Fruit fly (Drosophila melanogaster): Measurements from ENCODE around the gene CG1677.

The CG1677 gene

dm6 chrX:7291850-7292499, 113.6 kb downstream of the CG1677 start (continued):
- peak; percentile 7 for TF ChIP-seq mam (GFP tag; optimal IDR thresholded peaks at IDR 0.05)
- peak; percentile 59; the same call in 1 of the 2 replicates for TF ChIP-seq danr (GFP tag; IDR thresholded peaks at IDR 0.05)
- TF ChIP-seq Hmx (GFP tag; optimal IDR thresholded peaks at IDR 0.05): no peak
- 0 out of 3 replicates have a peak, but pooled peaks have one; percentile 50 for TF ChIP-seq CG3726 (GFP tag; IDR thresholded peaks at IDR 0.05)
- peak; percentile 41 for TF ChIP-seq Fer3 (tag; optimal IDR thresholded peaks at IDR 0.05)
- no peak for TF ChIP-seq Dll (GFP tag; IDR thresholded peaks at IDR 0.05; ENCODE audit: partially characterized antibody)
- TF ChIP-seq CG4820 (GFP tag; optimal IDR thresholded peaks at IDR 0.05): peak; percentile 78
- TF ChIP-seq Ets65A (GFP tag): peak; percentile 92
- peak; percentile 65 for TF ChIP-seq dysf (GFP tag; IDR thresholded peaks at IDR 0.05)
- no peak for TF ChIP-seq Dp (GFP tag; optimal IDR thresholded peaks at IDR 0.05)
- TF ChIP-seq CG15269 (tag; optimal IDR thresholded peaks at IDR 0.05): peak; percentile 65
- peak; percentile 77 for TF ChIP-seq Mad (GFP tag; optimal IDR thresholded peaks at IDR 0.05)
- peak; percentile 21 to 71 for TF ChIP-seq dpn (GFP tag; optimal IDR thresholded peaks at IDR 0.05)
- TF ChIP-seq CG9437 (GFP tag; optimal IDR thresholded peaks at IDR 0.05): peak; percentile 55
- TF ChIP-seq peb (GFP tag; IDR thresholded peaks at IDR 0.05): peak; percentile 36; the same call in 1 of the 2 replicates
- TF ChIP-seq Antp (GFP tag; optimal IDR thresholded peaks at IDR 0.05): peak; percentile 15
- no peak for TF ChIP-seq CG11696 (GFP tag; IDR thresholded peaks at IDR 0.05)
- TF ChIP-seq CG10959 (GFP tag; IDR thresholded peaks at IDR 0.05): peak; percentile 88
- no peak for TF ChIP-seq luna (GFP tag; optimal IDR thresholded peaks at IDR 0.05)
- no peak for TF ChIP-seq CG7963 (GFP tag; IDR thresholded peaks at IDR 0.05; ENCODE audit: partially characterized antibody)
- peak; percentile 50 for TF ChIP-seq CG10147 (GFP tag; optimal IDR thresholded peaks at IDR 0.05)
- TF ChIP-seq CrebB (tag; optimal IDR thresholded peaks at IDR 0.05): no peak
- TF ChIP-seq pho (GFP tag; optimal IDR thresholded peaks at IDR 0.05): peak; percentile 26
- no peak for TF ChIP-seq CG12769 (tag; optimal IDR thresholded peaks at IDR 0.05)
- no peak for TF ChIP-seq emc (GFP tag; optimal IDR thresholded peaks at IDR 0.05)
- no peak for TF ChIP-seq D (optimal IDR thresholded peaks at IDR 0.05)
- TF ChIP-seq D (GFP tag; optimal IDR thresholded peaks at IDR 0.05): peak; percentile 83
- peak; percentile 57 for TF ChIP-seq CG9817 (tag; optimal IDR thresholded peaks at IDR 0.05)
- TF ChIP-seq vvl (GFP tag; IDR thresholded peaks at IDR 0.05): peak; percentile 92
- no peak for TF ChIP-seq pb (GFP tag; optimal IDR thresholded peaks at IDR 0.05)
- no peak for TF ChIP-seq Hr39 (optimal IDR thresholded peaks at IDR 0.05)
- TF ChIP-seq Lhr (GFP tag; optimal IDR thresholded peaks at IDR 0.05): peak; percentile 75
- no peak for TF ChIP-seq Dip2 (GFP tag; IDR thresholded peaks at IDR 0.05)
- TF ChIP-seq exex (tag; optimal IDR thresholded peaks at IDR 0.05): no peak
- peak; percentile 40 for TF ChIP-seq jing (GFP tag; optimal IDR thresholded peaks at IDR 0.05)
- TF ChIP-seq Jarid2 (GFP tag; optimal IDR thresholded peaks at IDR 0.05): peak; percentile 26
- peak; percentile 18 for TF ChIP-seq CG11398 (GFP tag; optimal IDR thresholded peaks at IDR 0.05)
- TF ChIP-seq stwl (tag; optimal IDR thresholded peaks at IDR 0.05): peak; percentile 42
- no peak for TF ChIP-seq Bgb (GFP tag; IDR thresholded peaks at IDR 0.05; ENCODE audit: partially characterized antibody)
- TF ChIP-seq tin (GFP tag; optimal IDR thresholded peaks at IDR 0.05): peak; percentile 88
- TF ChIP-seq tll (GFP tag; optimal IDR thresholded peaks at IDR 0.05): no peak
- no peak for TF ChIP-seq unc-4 (GFP tag; IDR thresholded peaks at IDR 0.05; ENCODE audit: partially characterized antibody)
- TF ChIP-seq CG10462 (GFP tag; optimal IDR thresholded peaks at IDR 0.05): peak; percentile 74
- peak; percentile 36 for TF ChIP-seq Sry-β (GFP tag; optimal IDR thresholded peaks at IDR 0.05)
- TF ChIP-seq ase (GFP tag; IDR thresholded peaks at IDR 0.05): no peak
- no peak for TF ChIP-seq pzg (GFP tag; optimal IDR thresholded peaks at IDR 0.05)
- no peak for TF ChIP-seq hbn (GFP tag; IDR thresholded peaks at IDR 0.05; ENCODE audit: partially characterized antibody)
- TF ChIP-seq Bdp1 (GFP tag; optimal IDR thresholded peaks at IDR 0.05): peak; percentile 41
- TF ChIP-seq MTF-1 (GFP tag; optimal IDR thresholded peaks at IDR 0.05; ENCODE audit: borderline replicate concordance): peak; percentile 74
- no peak for TF ChIP-seq sna (GFP tag; IDR thresholded peaks at IDR 0.05; ENCODE audit: partially characterized antibody)

All from whole organism, embryonic.